Fruit fly (Drosophila melanogaster) whole organism, embryonic: Measurements from ENCODE around the gene HDAC4.
A peak's percentile ranks its signal among the peaks of the same experiment; 100 is the strongest.

Experiments
- Asciz ChIP-seq: fragments of 200-800 bp; sonication (Bioruptor generic); optimal IDR thresholded peaks from 2 replicates; lab custom pipeline; 2017; ENCODE audit warnings: missing biosample characterization, mild to moderate bottlenecking, missing genetic modification characterization, missing genetic modification reagents
- C15 ChIP-seq: fragments of 200-800 bp; sonication (Bioruptor generic); IDR thresholded peaks from 3 replicates; pipeline ENCODE4 v1.3.6; 2022; ENCODE audit warnings: missing biosample characterization, missing genetic modification characterization
- CG11247 ChIP-seq: fragments of 200-800 bp; sonication (Bioruptor generic); IDR thresholded peaks from 2 replicates; pipeline ENCODE4 v1.3.6; 2022; ENCODE audit warnings: missing biosample characterization, missing genetic modification characterization
- CG11696 ChIP-seq: fragments of 200-800 bp; sonication (Bioruptor generic); IDR thresholded peaks from 2 replicates; pipeline ENCODE4 v1.3.6; 2022; ENCODE audit warnings: missing biosample characterization, missing genetic modification characterization
- CG12236 ChIP-seq: fragments of 200-800 bp; sonication (Bioruptor generic); optimal IDR thresholded peaks from 2 replicates; lab custom pipeline; 2016; ENCODE audit warnings: missing biosample characterization, missing genetic modification characterization
- CG12659 ChIP-seq: fragments of 200-800 bp; sonication (Bioruptor generic); optimal IDR thresholded peaks from 3 replicates; lab custom pipeline; 2017; ENCODE audit warnings: mild to moderate bottlenecking, missing biosample characterization, missing genetic modification reagents, missing genetic modification characterization
- CG13775 ChIP-seq: fragments of 200-800 bp; sonication (Bioruptor generic); optimal IDR thresholded peaks from 3 replicates; lab custom pipeline; 2017; ENCODE audit warnings: missing biosample characterization, mild to moderate bottlenecking, missing genetic modification characterization
- CG1603 ChIP-seq: fragments of 200-800 bp; sonication (Bioruptor generic); optimal IDR thresholded peaks from 2 replicates; lab custom pipeline; 2019; ENCODE audit warnings: missing biosample characterization, mild to moderate bottlenecking, missing genetic modification characterization, moderate library complexity
- CG16815 ChIP-seq: fragments of 200-800 bp; sonication (Bioruptor generic); optimal IDR thresholded peaks from 3 replicates; lab custom pipeline; 2017; ENCODE audit warnings: missing biosample characterization, mild to moderate bottlenecking, missing genetic modification characterization
- CG17359 ChIP-seq: fragments of 200-800 bp; sonication (Bioruptor generic); optimal IDR thresholded peaks from 3 replicates; lab custom pipeline; 2018; ENCODE audit warnings: missing biosample characterization, mild to moderate bottlenecking, missing genetic modification characterization, moderate library complexity
- CG17568 ChIP-seq: fragments of 200-800 bp; sonication (Bioruptor generic); optimal IDR thresholded peaks from 2 replicates; lab custom pipeline; 2018; ENCODE audit warnings: missing biosample characterization, mild to moderate bottlenecking, missing genetic modification characterization, moderate library complexity
- CG18011 ChIP-seq: fragments of 200-800 bp; sonication (Bioruptor generic); optimal IDR thresholded peaks from 2 replicates; lab custom pipeline; 2017; ENCODE audit warnings: missing biosample characterization, missing genetic modification characterization, mild to moderate bottlenecking, moderate library complexity, missing genotype
- CG2116 ChIP-seq: fragments of 200-800 bp; sonication (Bioruptor generic); optimal IDR thresholded peaks from 3 replicates; lab custom pipeline; 2018; ENCODE audit warnings: missing biosample characterization, mild to moderate bottlenecking, missing genetic modification characterization
- CG2120 ChIP-seq: fragments of 200-800 bp; sonication (Bioruptor generic); optimal IDR thresholded peaks from 3 replicates; lab custom pipeline; 2016; ENCODE audit warnings: missing biosample characterization, missing genetic modification characterization
- CG31224 ChIP-seq: fragments of 200-800 bp; sonication (Bioruptor generic); IDR thresholded peaks from 2 replicates; pipeline ENCODE4 v1.3.6; 2022; ENCODE audit warnings: missing biosample characterization, missing genetic modification characterization
- CG32532 ChIP-seq: fragments of 200-800 bp; sonication (Bioruptor generic); IDR thresholded peaks from 2 replicates; pipeline ENCODE4 v1.3.6; 2022; ENCODE audit warnings: missing biosample characterization, missing genetic modification characterization
- CG3995 ChIP-seq: fragments of 200-800 bp; sonication (Bioruptor generic); optimal IDR thresholded peaks from 3 replicates; lab custom pipeline; 2016; ENCODE audit warnings: missing biosample characterization, missing genetic modification characterization
- CG4328 ChIP-seq: fragments of 200-800 bp; sonication (Bioruptor generic); optimal IDR thresholded peaks from 3 replicates; lab custom pipeline; 2017; ENCODE audit warnings: missing biosample characterization, missing genetic modification reagents, missing genetic modification characterization
- CG4820 ChIP-seq: fragments of 200-800 bp; sonication (Bioruptor generic); optimal IDR thresholded peaks from 3 replicates; lab custom pipeline; 2016; ENCODE audit warnings: missing biosample characterization, missing genetic modification characterization
- CG6854 ChIP-seq: fragments of 200-800 bp; sonication (Bioruptor generic); optimal IDR thresholded peaks from 3 replicates; lab custom pipeline; 2017; ENCODE audit warnings: missing biosample characterization, mild to moderate bottlenecking, missing genetic modification characterization
- CG8944 ChIP-seq: fragments of 200-800 bp; sonication (Bioruptor generic); optimal IDR thresholded peaks from 3 replicates; lab custom pipeline; 2016; ENCODE audit warnings: missing biosample characterization, missing genetic modification characterization
- CG9797 ChIP-seq: fragments of 200-800 bp; sonication (Bioruptor generic); optimal IDR thresholded peaks from 3 replicates; lab custom pipeline; 2018; ENCODE audit warnings: missing biosample characterization, mild to moderate bottlenecking, missing genetic modification characterization
- Elba2 ChIP-seq: fragments of 200-800 bp; sonication (Bioruptor generic); optimal IDR thresholded peaks from 3 replicates; lab custom pipeline; 2016; ENCODE audit warnings: missing biosample characterization, missing genetic modification characterization
- GATAe ChIP-seq: fragments of 200-800 bp; sonication (Bioruptor generic); conservative IDR thresholded peaks from 2 replicates; pipeline ENCODE4 v1.3.6; 2022; ENCODE audit warnings: missing biosample characterization, missing genetic modification characterization
- H2.0 ChIP-seq: fragments of 200-800 bp; sonication (Bioruptor generic); IDR thresholded peaks from 2 replicates; pipeline ENCODE4 v1.3.6; 2022; ENCODE audit warnings: missing biosample characterization, missing genetic modification characterization
- HHEX ChIP-seq: fragments of 200-800 bp; sonication (Bioruptor generic); optimal IDR thresholded peaks from 3 replicates; lab custom pipeline; 2017; ENCODE audit warnings: missing biosample characterization, mild to moderate bottlenecking, missing genetic modification characterization, missing genetic modification reagents
- Hey ChIP-seq: fragments of 200-800 bp; sonication (Bioruptor generic); optimal IDR thresholded peaks from 3 replicates; lab custom pipeline; 2018; ENCODE audit warnings: missing biosample characterization, mild to moderate bottlenecking, missing genetic modification characterization
- Hmr ChIP-seq: fragments of 200-800 bp; sonication (Bioruptor generic); optimal IDR thresholded peaks from 3 replicates; lab custom pipeline; 2017; ENCODE audit warnings: mild to moderate bottlenecking, missing biosample characterization, missing genetic modification reagents, missing genetic modification characterization
- Lim3 ChIP-seq: fragments of 200-800 bp; sonication (Bioruptor generic); IDR thresholded peaks from 2 replicates; pipeline ENCODE4 v1.3.6; 2022; ENCODE audit warnings: missing biosample characterization, missing genetic modification characterization
- MTF-1 ChIP-seq: fragments of 200-800 bp; sonication (Bioruptor generic); optimal IDR thresholded peaks from 2 replicates; lab custom pipeline; 2018; ENCODE audit warnings: missing biosample characterization, mild to moderate bottlenecking, missing genetic modification characterization, borderline replicate concordance
- NC2β ChIP-seq: fragments of 200-800 bp; sonication (Bioruptor generic); optimal IDR thresholded peaks from 2 replicates; lab custom pipeline; 2016; ENCODE audit warnings: missing biosample characterization, missing genetic modification characterization
- Nf-YB ChIP-seq: fragments of 200-800 bp; sonication (Bioruptor generic); optimal IDR thresholded peaks from 3 replicates; lab custom pipeline; 2019; ENCODE audit warnings: missing biosample characterization, mild to moderate bottlenecking, missing genetic modification characterization, moderate library complexity
- Poxn ChIP-seq: fragments of 200-800 bp; sonication (Bioruptor generic); IDR thresholded peaks from 2 replicates; pipeline ENCODE4 v1.3.6; 2022; ENCODE audit warnings: missing biosample characterization, missing genetic modification characterization
- Rx ChIP-seq: fragments of 200-800 bp; sonication (Bioruptor generic); IDR thresholded peaks from 2 replicates; pipeline ENCODE4 v1.3.6; 2022; ENCODE audit warnings: missing biosample characterization, missing genetic modification characterization
- aop ChIP-seq: fragments of 200-800 bp; sonication (Bioruptor generic); IDR thresholded peaks from 2 replicates; pipeline ENCODE4 v1.3.6; 2022; ENCODE audit warnings: missing biosample characterization, missing genetic modification characterization
- br ChIP-seq: fragments of >200 bp; optimal IDR thresholded peaks from 2 replicates; lab custom pipeline; 2017
- cas ChIP-seq: fragments of 200-800 bp; sonication (Bioruptor generic); IDR thresholded peaks from 2 replicates; pipeline ENCODE4 v1.3.6; 2022; ENCODE audit warnings: missing biosample characterization, missing genetic modification characterization
- cg ChIP-seq: fragments of 200-800 bp; sonication (Bioruptor generic); optimal IDR thresholded peaks from 3 replicates; lab custom pipeline; 2019; ENCODE audit warnings: missing biosample characterization, mild to moderate bottlenecking, missing genetic modification characterization, moderate library complexity
- dimm ChIP-seq: fragments of 200-800 bp; sonication (Bioruptor generic); IDR thresholded peaks from 2 replicates; pipeline ENCODE4 v1.3.6; 2022; ENCODE audit warnings: missing biosample characterization, missing genetic modification characterization
- disco-r ChIP-seq: fragments of 200-800 bp; sonication (Bioruptor generic); optimal IDR thresholded peaks from 2 replicates; lab custom pipeline; 2016; ENCODE audit warnings: missing biosample characterization, missing genetic modification characterization
- exex ChIP-seq: fragments of 200-800 bp; sonication (Bioruptor generic); optimal IDR thresholded peaks from 4 replicates; lab custom pipeline; 2018; ENCODE audit warnings: missing biosample characterization, mild to moderate bottlenecking, missing genetic modification characterization, moderate library complexity
- gsb-n ChIP-seq: fragments of 200-800 bp; sonication (Bioruptor generic); optimal IDR thresholded peaks from 3 replicates; lab custom pipeline; 2018; ENCODE audit warnings: missing biosample characterization, mild to moderate bottlenecking, missing genetic modification characterization
- ken ChIP-seq: fragments of 200-800 bp; sonication (Bioruptor generic); IDR thresholded peaks from 3 replicates; pipeline ENCODE4 v1.3.6; 2022; ENCODE audit warnings: missing biosample characterization, missing genetic modification characterization
- maf-S ChIP-seq: fragments of 200-800 bp; sonication (Bioruptor generic); optimal IDR thresholded peaks from 2 replicates; lab custom pipeline; 2016; ENCODE audit warnings: missing biosample characterization, missing genetic modification characterization
- mam ChIP-seq: fragments of 200-800 bp; sonication (Bioruptor generic); optimal IDR thresholded peaks from 3 replicates; lab custom pipeline; 2016; ENCODE audit warnings: missing biosample characterization, missing genetic modification characterization
- psq ChIP-seq: fragments of 200-800 bp; sonication (Bioruptor generic); optimal IDR thresholded peaks from 2 replicates; lab custom pipeline; 2017; ENCODE audit warnings: missing biosample characterization, missing genetic modification characterization
- sob ChIP-seq: fragments of 200-800 bp; sonication (Bioruptor generic); IDR thresholded peaks from 2 replicates; pipeline ENCODE4 v1.3.6; 2022; ENCODE audit warnings: missing biosample characterization, missing genetic modification characterization
- ssp ChIP-seq: fragments of 200-800 bp; sonication (Bioruptor generic); IDR thresholded peaks from 2 replicates; pipeline ENCODE4 v1.3.6; 2022; ENCODE audit warnings: missing biosample characterization, missing genetic modification characterization
- tap ChIP-seq: fragments of 200-800 bp; optimal IDR thresholded peaks from 3 replicates; lab custom pipeline; 2019; ENCODE audit warnings: missing biosample characterization, mild to moderate bottlenecking, missing genetic modification characterization, moderate library complexity
- tll ChIP-seq, 2 experiments: fragments of 200-800 bp in 1 of 2; fragments of >200 bp in 1 of 2; sonication (Bioruptor generic) in 1 of 2; optimal IDR thresholded peaks; 2 replicates each; lab custom pipeline; 2017 to 2019; ENCODE audit warnings: missing biosample characterization in 2 of 2, missing genetic modification characterization in 2 of 2, mild to moderate bottlenecking in 1 of 2, moderate library complexity in 1 of 2
- tup ChIP-seq: fragments of 200-800 bp; sonication (Bioruptor generic); optimal IDR thresholded peaks from 2 replicates; lab custom pipeline; 2016; ENCODE audit warnings: missing biosample characterization, mild to moderate bottlenecking, missing genetic modification characterization, moderate library complexity
- z ChIP-seq: fragments of 200-800 bp; sonication (Bioruptor generic); IDR thresholded peaks from 3 replicates; pipeline ENCODE4 v1.3.6; 2022; ENCODE audit warnings: missing biosample characterization, missing genetic modification characterization
- zen ChIP-seq: fragments of 200-800 bp; sonication (Bioruptor generic); optimal IDR thresholded peaks from 3 replicates; lab custom pipeline; 2018; ENCODE audit warnings: missing biosample characterization, mild to moderate bottlenecking, missing genetic modification characterization, moderate library complexity

The HDAC4 gene

DNA sequence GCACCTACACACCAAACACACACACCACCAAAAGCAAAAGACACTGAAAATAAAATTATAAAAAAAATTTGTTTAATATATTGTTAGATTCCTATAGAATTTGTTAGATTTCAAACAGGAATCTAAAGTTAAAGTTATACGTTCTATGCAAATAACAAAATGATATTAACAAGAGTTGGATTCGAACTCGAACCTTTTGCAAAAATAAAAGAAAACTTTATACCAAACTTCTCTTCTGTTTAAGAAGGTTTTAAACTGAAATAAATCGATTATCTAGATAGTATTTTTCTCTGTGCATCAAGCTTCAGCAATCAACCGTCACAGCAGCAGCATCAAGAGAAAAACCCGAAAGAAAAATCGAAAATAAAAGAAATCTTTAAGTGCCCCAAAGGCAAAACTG is 59.0 kb downstream of the HDAC4 start (continued):
- no peak for TF ChIP-seq CG11247
- no peak for TF ChIP-seq disco-r
- TF ChIP-seq psq (GFP tag; lab: Kevin White, UChicago) = no peak
- TF ChIP-seq ssp = no peak
- no peak for TF ChIP-seq Nf-YB (GFP tag; lab: Kevin White, UChicago)
- TF ChIP-seq CG4820 (GFP tag; lab: Kevin White, UChicago) = no peak
- TF ChIP-seq maf-S (GFP tag; lab: Kevin White, UChicago) = no peak
- TF ChIP-seq CG17359 (tag; lab: Kevin White, UChicago) = peak; percentile 64
- TF ChIP-seq C15 (GFP tag; lab: Robert Waterston, UW) = no peak
- no peak for TF ChIP-seq Lim3 (GFP tag; lab: Robert Waterston, UW)
- TF ChIP-seq CG12659 = peak; percentile 11
- no peak for TF ChIP-seq CG2120 (GFP tag; lab: Kevin White, UChicago)
- no peak for TF ChIP-seq tll (GFP tag; optimal IDR thresholded peaks at IDR 0.05; lab: Kevin White, UChicago)
- no peak for TF ChIP-seq br (lab: Kevin White, UChicago)
- no peak for TF ChIP-seq CG6854 (GFP tag; lab: Kevin White, UChicago)
- TF ChIP-seq Asciz (GFP tag; lab: Kevin White, UChicago) = peak; percentile 49
- TF ChIP-seq Rx = no peak
- no peak for TF ChIP-seq cas (GFP tag; lab: Robert Waterston, UW)
- TF ChIP-seq CG3995 (GFP tag; lab: Kevin White, UChicago) = no peak
- TF ChIP-seq CG8944 (GFP tag; lab: Kevin White, UChicago) = no peak
- no peak for TF ChIP-seq CG12236 (GFP tag; lab: Kevin White, UChicago)
- TF ChIP-seq MTF-1 (GFP tag; lab: Kevin White, UChicago) = no peak
- TF ChIP-seq dimm = no peak
- TF ChIP-seq CG9797 (GFP tag; lab: Kevin White, UChicago) = no peak
- no peak for TF ChIP-seq sob
- TF ChIP-seq z (GFP tag; lab: Robert Waterston, UW) = no peak
- no peak for TF ChIP-seq aop (GFP tag; lab: Robert Waterston, UW)
- TF ChIP-seq CG4328 (GFP tag; lab: Kevin White, UChicago) = no peak
- TF ChIP-seq Hmr (GFP tag; lab: Kevin White, UChicago) = no peak
- TF ChIP-seq GATAe (GFP tag; lab: Robert Waterston, UW) = no peak
- no peak for TF ChIP-seq NC2β (GFP tag; lab: Kevin White, UChicago)
- TF ChIP-seq zen (tag; lab: Kevin White, UChicago) = peak; percentile 4
- no peak for TF ChIP-seq Poxn
- TF ChIP-seq H2.0 (GFP tag; lab: Robert Waterston, UW) = no peak
- TF ChIP-seq exex (tag; lab: Kevin White, UChicago) = no peak
- no peak for TF ChIP-seq CG32532 (GFP tag; lab: Robert Waterston, UW)
- TF ChIP-seq mam (GFP tag; lab: Kevin White, UChicago) = no peak
- TF ChIP-seq tup (GFP tag; lab: Kevin White, UChicago) = no peak
- TF ChIP-seq CG13775 (GFP tag; lab: Kevin White, UChicago) = peak; percentile 13
- no peak for TF ChIP-seq cg
- no peak for TF ChIP-seq CG17568 (GFP tag; lab: Kevin White, UChicago)
- no peak for TF ChIP-seq CG31224 (GFP tag; lab: Robert Waterston, UW)
- no peak for TF ChIP-seq gsb-n (tag; lab: Kevin White, UChicago)
- no peak for TF ChIP-seq Hey
- no peak for TF ChIP-seq CG2116
- TF ChIP-seq tap (tag; lab: Kevin White, UChicago) = peak; percentile 41
- TF ChIP-seq CG16815 (GFP tag; lab: Kevin White, UChicago) = no peak
- no peak for TF ChIP-seq CG18011
- no peak for TF ChIP-seq HHEX (GFP tag; lab: Kevin White, UChicago)
- TF ChIP-seq CG11696 (GFP tag; lab: Robert Waterston, UW) = no peak
- no peak for TF ChIP-seq ken (GFP tag; lab: Robert Waterston, UW)
- no peak for TF ChIP-seq Elba2 (GFP tag; lab: Kevin White, UChicago)
- TF ChIP-seq CG1603 (tag; lab: Kevin White, UChicago) = no peak
